Worm (Caenorhabditis elegans) whole organism, L4 larva: Measurements from ENCODE around the gene abf-6.

Experiments used
- mdl-1 ChIP-seq, 2 experiments: fragments of 150-350 bp in 1 of 2; sonication (generic microtip) in 1 of 2; optimal IDR thresholded peaks; 2 replicates each; lab custom pipeline; 2014 to 2017; ENCODE audit warnings: missing biosample characterization in 2 of 2, missing genetic modification characterization in 2 of 2
- mep-1 ChIP-seq: fragments of 150-350 bp; sonication (generic microtip); optimal IDR thresholded peaks from 3 replicates; lab custom pipeline; 2014; ENCODE audit warnings: missing biosample characterization, missing genetic modification characterization
- pha-4 ChIP-seq, 2 experiments: fragments of 150-350 bp in 1 of 2; fragments of 200-800 bp in 1 of 2; sonication (Bioruptor generic) in 1 of 2; IDR thresholded peaks in 1 of 2; optimal IDR thresholded peaks in 1 of 2; 2 replicates each; pipeline versions ENCODE4 v1.3.6 to Lab custom; 2014 to 2022; ENCODE audit warnings: missing genetic modification characterization in 2 of 2, missing genetic modification reagents in 2 of 2, missing biosample characterization in 1 of 2, missing compliant biosample characterization in 1 of 2
- ztf-11 ChIP-seq: fragments of 150-350 bp; optimal IDR thresholded peaks from 2 replicates; lab custom pipeline; 2014; ENCODE audit warnings: missing biosample characterization, missing genetic modification characterization
- ztf-7 ChIP-seq: fragments of 150-350 bp; optimal IDR thresholded peaks from 2 replicates; lab custom pipeline; 2014; ENCODE audit warnings: missing biosample characterization, missing genetic modification characterization

ce11 chrX:12761295-12761775 lies 32.6 kb upstream of the abf-6 start:
- TF ChIP-seq mep-1 (tag; lab: Kevin White, UChicago) (no peak), pha-4 (GFP tag; IDR thresholded peaks at IDR 0.05; lab: Robert Waterston, UW) (no peak), pha-4 (tag; optimal IDR thresholded peaks at IDR 0.05; lab: Kevin White, UChicago) (no peak), ztf-11 (tag; lab: Kevin White, UChicago) (no peak), ztf-7 (tag; lab: Kevin White, UChicago) (no peak), mdl-1 (tag; optimal IDR thresholded peaks at IDR 0.05; lab: Kevin White, UChicago) (peak in 1 of 2 experiments; percentile 87)
